Fruit fly (Drosophila melanogaster) whole organism, embryonic: Measurements from ENCODE around the gene CG17364.

Experiments used
- Awh ChIP-seq: fragments of 200-800 bp; sonication (Bioruptor generic); IDR thresholded peaks from 2 replicates; pipeline ENCODE4, ENCODE4 v1.3.6; 2022; ENCODE audit warnings: missing biosample characterization, missing genetic modification characterization
- Bgb ChIP-seq: fragments of 200-800 bp; sonication (Bioruptor generic); IDR thresholded peaks from 2 replicates; pipeline ENCODE4 v1.3.6; 2022; ENCODE audit warnings: missing biosample characterization, missing genetic modification characterization; ENCODE audit not compliant: partially characterized antibody
- CG10366 ChIP-seq: fragments of 200-800 bp; sonication (Bioruptor generic); IDR thresholded peaks from 2 replicates; pipeline ENCODE4 v1.3.6; 2022; ENCODE audit warnings: missing biosample characterization, missing genetic modification characterization
- CG10979 ChIP-seq: fragments of 200-800 bp; sonication (Bioruptor generic); optimal IDR thresholded peaks from 2 replicates; lab custom pipeline; 2018; ENCODE audit warnings: missing biosample characterization, mild to moderate bottlenecking, missing genetic modification characterization, moderate library complexity
- CG12744 ChIP-seq: fragments of 200-800 bp; sonication (Bioruptor generic); optimal IDR thresholded peaks from 2 replicates; lab custom pipeline; 2016; ENCODE audit warnings: missing biosample characterization, missing genetic modification characterization
- CG13296 ChIP-seq: fragments of 200-800 bp; sonication (Bioruptor generic); optimal IDR thresholded peaks from 3 replicates; lab custom pipeline; 2018; ENCODE audit warnings: missing biosample characterization, mild to moderate bottlenecking, missing genetic modification characterization
- CG13775 ChIP-seq: fragments of 200-800 bp; sonication (Bioruptor generic); optimal IDR thresholded peaks from 3 replicates; lab custom pipeline; 2017; ENCODE audit warnings: missing biosample characterization, mild to moderate bottlenecking, missing genetic modification characterization
- CG15696 ChIP-seq: fragments of 200-800 bp; sonication (Bioruptor generic); optimal IDR thresholded peaks from 2 replicates; lab custom pipeline; 2019; ENCODE audit warnings: missing biosample characterization, mild to moderate bottlenecking, missing genetic modification characterization, moderate library complexity
- CG16813 ChIP-seq: fragments of 200-800 bp; sonication (Bioruptor generic); IDR thresholded peaks from 3 replicates; pipeline ENCODE4 v1.3.6; 2022; ENCODE audit warnings: missing biosample characterization, missing genetic modification characterization; ENCODE audit not compliant: partially characterized antibody
- CG16815 ChIP-seq: fragments of 200-800 bp; sonication (Bioruptor generic); optimal IDR thresholded peaks from 3 replicates; lab custom pipeline; 2017; ENCODE audit warnings: missing biosample characterization, mild to moderate bottlenecking, missing genetic modification characterization
- CG18262 ChIP-seq: fragments of 200-800 bp; optimal IDR thresholded peaks from 3 replicates; lab custom pipeline; 2019; ENCODE audit warnings: missing biosample characterization, mild to moderate bottlenecking, missing genetic modification characterization, moderate library complexity
- CG18476 ChIP-seq: fragments of 200-800 bp; sonication (Bioruptor generic); optimal IDR thresholded peaks from 2 replicates; lab custom pipeline; 2016; ENCODE audit warnings: missing biosample characterization, mild to moderate bottlenecking, missing genetic modification characterization
- CG30431 ChIP-seq: fragments of 200-800 bp; sonication (Bioruptor generic); optimal IDR thresholded peaks from 2 replicates; lab custom pipeline; 2017; ENCODE audit warnings: missing biosample characterization, missing genetic modification characterization
- CG3407 ChIP-seq: fragments of 200-800 bp; sonication (Bioruptor generic); optimal IDR thresholded peaks from 2 replicates; lab custom pipeline; 2018; ENCODE audit warnings: missing biosample characterization, mild to moderate bottlenecking, missing genetic modification characterization
- CG4820 ChIP-seq: fragments of 200-800 bp; sonication (Bioruptor generic); optimal IDR thresholded peaks from 3 replicates; lab custom pipeline; 2016; ENCODE audit warnings: missing biosample characterization, missing genetic modification characterization
- CG4854 ChIP-seq: fragments of 200-800 bp; sonication (Bioruptor generic); optimal IDR thresholded peaks from 2 replicates; lab custom pipeline; 2016; ENCODE audit warnings: missing biosample characterization, missing genetic modification characterization, inconsistent platforms
- CG5180 ChIP-seq: fragments of 200-800 bp; sonication (Bioruptor generic); optimal IDR thresholded peaks from 3 replicates; lab custom pipeline; 2017; ENCODE audit warnings: missing biosample characterization, missing genetic modification characterization, mild to moderate bottlenecking, moderate library complexity, missing genetic modification reagents
- CG7357 ChIP-seq: fragments of 200-800 bp; sonication (Bioruptor generic); IDR thresholded peaks from 3 replicates; pipeline ENCODE4 v1.3.6; 2022; ENCODE audit warnings: missing biosample characterization, missing genetic modification characterization
- CG7556 ChIP-seq: fragments of 200-800 bp; sonication (Bioruptor generic); optimal IDR thresholded peaks from 2 replicates; lab custom pipeline; 2017; ENCODE audit warnings: missing biosample characterization, mild to moderate bottlenecking, missing genetic modification characterization
- CrebB ChIP-seq: fragments of 200-800 bp; sonication (Bioruptor generic); optimal IDR thresholded peaks from 3 replicates; lab custom pipeline; 2018; ENCODE audit warnings: missing biosample characterization, mild to moderate bottlenecking, missing genetic modification characterization
- D19B ChIP-seq: fragments of 200-800 bp; sonication (Bioruptor generic); optimal IDR thresholded peaks from 2 replicates; lab custom pipeline; 2017; ENCODE audit warnings: missing biosample characterization, mild to moderate bottlenecking, missing genetic modification characterization
- Dip2 ChIP-seq: fragments of 200-800 bp; sonication (Bioruptor generic); IDR thresholded peaks from 2 replicates; pipeline ENCODE4 v1.3.6; 2022; ENCODE audit warnings: missing biosample characterization, missing genetic modification characterization
- Drgx ChIP-seq: fragments of 200-800 bp; sonication (Bioruptor generic); IDR thresholded peaks from 2 replicates; pipeline ENCODE4 v1.3.6; 2022; ENCODE audit warnings: missing biosample characterization, missing genetic modification characterization
- Hr39 ChIP-seq: fragments of >200 bp; optimal IDR thresholded peaks from 2 replicates; lab custom pipeline; 2017
- Hr51 ChIP-seq, 2 experiments: fragments of 200-800 bp; sonication (Bioruptor generic); optimal IDR thresholded peaks; 2 replicates in 1 of 2; 3 replicates in 1 of 2; lab custom pipeline; 2016 to 2018; ENCODE audit warnings: missing biosample characterization in 2 of 2, missing genetic modification characterization in 2 of 2, mild to moderate bottlenecking in 1 of 2, moderate library complexity in 1 of 2
- Kr ChIP-seq: fragments of 200-800 bp; sonication (Bioruptor generic); optimal IDR thresholded peaks from 2 replicates; lab custom pipeline; 2017; ENCODE audit warnings: missing biosample characterization, mild to moderate bottlenecking, missing genetic modification characterization
- Lim3 ChIP-seq: fragments of 200-800 bp; sonication (Bioruptor generic); IDR thresholded peaks from 2 replicates; pipeline ENCODE4 v1.3.6; 2022; ENCODE audit warnings: missing biosample characterization, missing genetic modification characterization
- Neu2 ChIP-seq: fragments of 200-800 bp; sonication (Bioruptor generic); optimal IDR thresholded peaks from 3 replicates; lab custom pipeline; 2016; ENCODE audit warnings: missing biosample characterization, missing genetic modification characterization, borderline replicate concordance
- Scr ChIP-seq: fragments of 200-800 bp; sonication (Bioruptor generic); IDR thresholded peaks from 2 replicates; pipeline ENCODE4 v1.3.6; 2022; ENCODE audit warnings: missing biosample characterization, missing genetic modification characterization; ENCODE audit not compliant: partially characterized antibody
- TFAM ChIP-seq: fragments of 200-800 bp; sonication (Bioruptor generic); optimal IDR thresholded peaks from 2 replicates; lab custom pipeline; 2017; ENCODE audit warnings: missing biosample characterization, missing genetic modification characterization, inconsistent platforms
- ara ChIP-seq: fragments of 200-800 bp; sonication (Bioruptor generic); IDR thresholded peaks from 2 replicates; pipeline ENCODE4 v1.3.6; 2022; ENCODE audit warnings: missing biosample characterization, missing genetic modification characterization
- bbx ChIP-seq: fragments of 200-800 bp; sonication (Bioruptor generic); IDR thresholded peaks from 2 replicates; pipeline ENCODE4 v1.3.6; 2022; ENCODE audit warnings: missing biosample characterization, missing genetic modification characterization; ENCODE audit not compliant: partially characterized antibody
- br ChIP-seq: fragments of >200 bp; optimal IDR thresholded peaks from 2 replicates; lab custom pipeline; 2017
- cas ChIP-seq: fragments of 200-800 bp; sonication (Bioruptor generic); IDR thresholded peaks from 2 replicates; pipeline ENCODE4 v1.3.6; 2022; ENCODE audit warnings: missing biosample characterization, missing genetic modification characterization
- chif ChIP-seq, 2 experiments: fragments of 200-800 bp; sonication (Bioruptor generic); optimal IDR thresholded peaks; 3 replicates each; lab custom pipeline; 2016; ENCODE audit warnings: missing biosample characterization in 2 of 2, missing genetic modification characterization in 2 of 2
- chinmo ChIP-seq: fragments of 200-800 bp; sonication (Bioruptor generic); IDR thresholded peaks from 4 replicates; pipeline ENCODE4 v1.3.6; 2022; ENCODE audit warnings: missing biosample characterization, missing genetic modification characterization; ENCODE audit not compliant: partially characterized antibody
- da ChIP-seq: fragments of 200-800 bp; sonication (Bioruptor generic); optimal IDR thresholded peaks from 2 replicates; lab custom pipeline; 2016; ENCODE audit warnings: missing biosample characterization, missing genetic modification characterization
- eve ChIP-seq, 2 experiments: fragments of >200 bp; optimal IDR thresholded peaks; 2 replicates each; lab custom pipeline; 2017; ENCODE audit warnings: missing biosample characterization in 2 of 2, missing genetic modification characterization in 2 of 2
- jing ChIP-seq: fragments of 200-800 bp; sonication (Bioruptor generic); optimal IDR thresholded peaks from 2 replicates; lab custom pipeline; 2018; ENCODE audit warnings: missing biosample characterization, mild to moderate bottlenecking, missing genetic modification characterization
- kay ChIP-seq: fragments of 200-800 bp; sonication (Bioruptor generic); optimal IDR thresholded peaks from 2 replicates; lab custom pipeline; 2016; ENCODE audit warnings: missing biosample characterization, missing genetic modification characterization
- knrl ChIP-seq: fragments of 200-800 bp; sonication (Bioruptor generic); IDR thresholded peaks from 3 replicates; pipeline ENCODE4 v1.3.6; 2022; ENCODE audit warnings: missing biosample characterization, missing genetic modification characterization; ENCODE audit not compliant: partially characterized antibody
- nmo ChIP-seq: fragments of 200-800 bp; sonication (Bioruptor generic); optimal IDR thresholded peaks from 2 replicates; lab custom pipeline; 2018; ENCODE audit warnings: missing biosample characterization, mild to moderate bottlenecking, missing genetic modification characterization, moderate library complexity
- pros ChIP-seq: fragments of 200-800 bp; sonication (Bioruptor generic); optimal IDR thresholded peaks from 3 replicates; lab custom pipeline; 2019; ENCODE audit warnings: missing biosample characterization, mild to moderate bottlenecking, missing genetic modification characterization, moderate library complexity
- slbo ChIP-seq: fragments of 200-800 bp; sonication (Bioruptor generic); IDR thresholded peaks from 2 replicates; pipeline ENCODE4 v1.3.6; 2022; ENCODE audit warnings: missing biosample characterization, missing genetic modification characterization
- slou ChIP-seq: fragments of 200-800 bp; sonication (Bioruptor generic); optimal IDR thresholded peaks from 3 replicates; lab custom pipeline; 2016; ENCODE audit warnings: missing biosample characterization, missing genetic modification characterization
- tio ChIP-seq: fragments of 200-800 bp; sonication (Bioruptor generic); optimal IDR thresholded peaks from 2 replicates; lab custom pipeline; 2017; ENCODE audit warnings: missing biosample characterization, missing genetic modification characterization, inconsistent platforms
- toy ChIP-seq: fragments of 200-800 bp; sonication (Bioruptor generic); IDR thresholded peaks from 2 replicates; pipeline ENCODE4 v1.3.6; 2022; ENCODE audit warnings: missing biosample characterization, missing genetic modification characterization
- wdn ChIP-seq: fragments of 200-800 bp; sonication (Bioruptor generic); IDR thresholded peaks from 2 replicates; pipeline ENCODE4 v1.3.6; 2022; ENCODE audit warnings: missing biosample characterization, missing genetic modification characterization
- wek ChIP-seq: fragments of 200-800 bp; sonication (Bioruptor generic); optimal IDR thresholded peaks from 3 replicates; lab custom pipeline; 2018; ENCODE audit warnings: missing biosample characterization, mild to moderate bottlenecking, missing genetic modification characterization, moderate library complexity
- yki ChIP-seq: fragments of >200 bp; optimal IDR thresholded peaks from 3 replicates; lab custom pipeline; 2018

CG17364 gene

DNA sequence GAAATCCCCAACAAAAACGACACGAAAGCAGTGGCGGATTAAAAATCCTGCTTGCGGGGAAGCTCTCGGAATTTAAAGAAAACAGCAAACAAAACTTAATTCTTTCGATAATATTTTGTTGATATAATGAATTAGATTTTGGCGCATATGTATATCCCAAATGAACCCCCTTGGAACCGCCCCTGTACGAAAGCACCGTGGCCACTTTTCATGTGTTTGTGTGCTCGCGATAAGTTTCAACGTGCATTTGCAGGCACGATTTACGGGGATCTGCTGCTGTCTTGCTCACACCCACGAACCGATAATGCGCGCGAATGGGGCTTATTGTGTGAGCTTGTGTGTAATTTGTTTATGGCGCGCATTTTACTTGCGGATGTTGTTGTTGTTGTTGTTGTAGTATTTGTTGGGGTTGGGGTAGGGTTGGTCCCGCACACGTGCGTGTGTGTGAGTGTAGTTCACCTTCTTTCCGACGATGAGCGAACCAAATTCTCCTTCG is 11.8 kb upstream of the CG17364 start (continued):
- TF ChIP-seq br (lab: Kevin White, UChicago) (no peak), TFAM (GFP tag; lab: Kevin White, UChicago) (peak; percentile 78), CrebB (tag; lab: Kevin White, UChicago) (peak; percentile 87), eve (GFP tag; optimal IDR thresholded peaks at IDR 0.05; lab: Kevin White, UChicago) (no peak), chif (GFP tag; optimal IDR thresholded peaks at IDR 0.05; lab: Kevin White, UChicago) (peak; percentile 95 to 96), Lim3 (GFP tag; lab: Robert Waterston, UW) (peak; percentile 80)

DNA sequence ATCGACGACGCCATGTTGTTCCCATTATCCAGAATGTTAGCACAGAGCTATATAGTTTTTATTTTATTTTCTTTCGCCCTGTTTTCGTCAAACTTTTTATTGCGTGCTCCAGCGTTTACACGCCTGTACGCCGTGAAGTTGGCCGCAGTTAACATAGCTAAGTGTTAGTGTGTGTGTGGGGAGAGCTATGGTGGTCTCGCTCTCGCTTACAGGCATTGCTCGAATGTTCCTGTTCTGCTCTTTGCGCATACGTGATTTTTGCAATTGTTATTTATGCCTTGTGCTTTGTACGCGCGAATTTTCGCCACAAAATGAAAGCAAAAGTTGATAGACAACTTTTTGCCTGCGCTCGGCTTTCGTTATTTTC is 10.8 kb upstream of the CG17364 start:
- TF ChIP-seq nmo (GFP tag; lab: Kevin White, UChicago) (peak; percentile 38), cas (GFP tag; lab: Robert Waterston, UW) (no peak), Bgb (GFP tag; lab: Robert Waterston, UW) (0 out of 2 replicates have a peak, but pooled peaks have one; percentile 44), CG15696 (tag; lab: Kevin White, UChicago) (no peak), wek (GFP tag; lab: Kevin White, UChicago) (peak; percentile 11), knrl (no peak), CG13296 (GFP tag; lab: Kevin White, UChicago) (peak; percentile 29), yki (no peak), CG16815 (no peak), pros (GFP tag; lab: Kevin White, UChicago) (no peak), da (GFP tag; lab: Kevin White, UChicago) (no peak), Awh (GFP tag; lab: Robert Waterston, UW) (no peak), CG30431 (no peak), CG4854 (GFP tag; lab: Kevin White, UChicago) (no peak), bbx (GFP tag; lab: Robert Waterston, UW) (peak; percentile 25; the same call in 1 of the 2 replicates), CG16813 (GFP tag; lab: Robert Waterston, UW) (no peak), wdn (GFP tag; lab: Robert Waterston, UW) (peak; percentile 33; the same call in 1 of the 2 replicates), CG3407 (GFP tag; lab: Kevin White, UChicago) (no peak), ara (no peak), jing (GFP tag; lab: Kevin White, UChicago) (no peak), CG13775 (GFP tag; lab: Kevin White, UChicago) (peak; percentile 4), CG7556 (GFP tag; lab: Kevin White, UChicago) (no peak), CG5180 (GFP tag; lab: Kevin White, UChicago) (no peak), CG18476 (no peak), toy (GFP tag; lab: Robert Waterston, UW) (no peak), Drgx (GFP tag; lab: Robert Waterston, UW) (peak; percentile 37; the same call in 1 of the 2 replicates), Neu2 (no peak), Dip2 (GFP tag; lab: Robert Waterston, UW) (no peak), Hr51 (GFP tag; optimal IDR thresholded peaks at IDR 0.05; lab: Kevin White, UChicago) (no peak), Kr (GFP tag; lab: Kevin White, UChicago) (no peak), CG4820 (GFP tag; lab: Kevin White, UChicago) (no peak), CG10366 (peak; percentile 13; the same call in 1 of the 2 replicates), tio (no peak), CG18262 (tag; lab: Kevin White, UChicago) (no peak), slou (GFP tag; lab: Kevin White, UChicago) (no peak), D19B (GFP tag; lab: Kevin White, UChicago) (no peak), CG12744 (no peak), Scr (GFP tag; lab: Robert Waterston, UW) (no peak), CG7357 (no peak), kay (no peak), Hr39 (lab: Kevin White, UChicago) (no peak), slbo (peak; percentile 21; the same call in 1 of the 2 replicates), CG10979 (tag; lab: Kevin White, UChicago) (no peak), chinmo (GFP tag; lab: Robert Waterston, UW) (peak; percentile 89; the same call in 3 of the 4 replicates)
